Fruit fly (Drosophila melanogaster) whole organism, embryonic: ENCODE results near the gene CG4972.

Source experiments
- Atf6 ChIP-seq: fragments of 200-800 bp; sonication (Bioruptor generic); IDR thresholded peaks from 2 replicates; pipeline ENCODE4 v1.3.6; 2022; ENCODE audit warnings: missing biosample characterization, missing genetic modification characterization
- Blimp-1 ChIP-seq: fragments of 200-800 bp; sonication (Bioruptor generic); optimal IDR thresholded peaks from 3 replicates; lab custom pipeline; 2018; ENCODE audit warnings: missing biosample characterization, missing genetic modification characterization, mild to moderate bottlenecking, moderate library complexity, missing genetic modification reagents
- Bteb2 ChIP-seq: fragments of 200-800 bp; sonication (Bioruptor generic); optimal IDR thresholded peaks from 2 replicates; lab custom pipeline; 2016; ENCODE audit warnings: missing biosample characterization, missing genetic modification characterization
- CG10654 ChIP-seq: fragments of 200-800 bp; sonication (Bioruptor generic); optimal IDR thresholded peaks from 2 replicates; lab custom pipeline; 2016; ENCODE audit warnings: missing biosample characterization, missing genetic modification characterization
- CG11247 ChIP-seq: fragments of 200-800 bp; sonication (Bioruptor generic); IDR thresholded peaks from 2 replicates; pipeline ENCODE4 v1.3.6; 2022; ENCODE audit warnings: missing biosample characterization, missing genetic modification characterization
- CG12391 ChIP-seq: fragments of 200-800 bp; sonication (Bioruptor generic); optimal IDR thresholded peaks from 3 replicates; lab custom pipeline; 2018; ENCODE audit warnings: missing biosample characterization, mild to moderate bottlenecking, missing genetic modification characterization, moderate library complexity
- CG15601 ChIP-seq: fragments of 200-800 bp; sonication (Bioruptor generic); optimal IDR thresholded peaks from 3 replicates; lab custom pipeline; 2019; ENCODE audit warnings: missing biosample characterization, mild to moderate bottlenecking, missing genetic modification characterization, moderate library complexity
- CG16813 ChIP-seq: fragments of 200-800 bp; sonication (Bioruptor generic); IDR thresholded peaks from 3 replicates; pipeline ENCODE4 v1.3.6; 2022; ENCODE audit warnings: missing biosample characterization, missing genetic modification characterization; ENCODE audit not compliant: partially characterized antibody
- CG17361 ChIP-seq: fragments of 200-800 bp; sonication (Bioruptor generic); IDR thresholded peaks from 3 replicates; pipeline ENCODE4 v1.3.6; 2022; ENCODE audit warnings: missing biosample characterization, missing genetic modification characterization
- CG17829 ChIP-seq: fragments of 200-800 bp; optimal IDR thresholded peaks from 2 replicates; lab custom pipeline; 2019; ENCODE audit warnings: missing biosample characterization, mild to moderate bottlenecking, missing genetic modification characterization, moderate library complexity
- CG18599 ChIP-seq: fragments of 200-800 bp; sonication (Bioruptor generic); optimal IDR thresholded peaks from 3 replicates; lab custom pipeline; 2017; ENCODE audit warnings: missing biosample characterization, missing genetic modification characterization, mild to moderate bottlenecking, moderate library complexity, missing genetic modification reagents
- CG2875 ChIP-seq: fragments of 200-800 bp; sonication (Bioruptor generic); optimal IDR thresholded peaks from 2 replicates; lab custom pipeline; 2017; ENCODE audit warnings: missing biosample characterization, mild to moderate bottlenecking, missing genetic modification characterization, missing genetic modification reagents
- CG34422 ChIP-seq: fragments of 200-800 bp; sonication (Bioruptor generic); IDR thresholded peaks from 3 replicates; pipeline ENCODE4 v1.3.6; 2022; ENCODE audit warnings: missing biosample characterization, missing genetic modification characterization
- CG6175 ChIP-seq: fragments of 200-800 bp; sonication (Bioruptor generic); IDR thresholded peaks from 3 replicates; pipeline ENCODE4 v1.3.6; 2022; ENCODE audit warnings: missing biosample characterization, missing genetic modification characterization
- CG6254 ChIP-seq: fragments of 200-800 bp; sonication (Bioruptor generic); optimal IDR thresholded peaks from 3 replicates; lab custom pipeline; 2017; ENCODE audit warnings: mild to moderate bottlenecking, missing biosample characterization, missing genetic modification reagents, missing genetic modification characterization
- CG6272 ChIP-seq: fragments of 200-800 bp; sonication (Bioruptor generic); IDR thresholded peaks from 2 replicates; pipeline ENCODE4 v1.3.6; 2022; ENCODE audit warnings: missing biosample characterization, missing genetic modification characterization
- CG7556 ChIP-seq: fragments of 200-800 bp; sonication (Bioruptor generic); optimal IDR thresholded peaks from 2 replicates; lab custom pipeline; 2017; ENCODE audit warnings: missing biosample characterization, mild to moderate bottlenecking, missing genetic modification characterization
- CG8765 ChIP-seq: fragments of 200-800 bp; sonication (Bioruptor generic); IDR thresholded peaks from 2 replicates; pipeline ENCODE4 v1.3.6; 2022; ENCODE audit warnings: missing biosample characterization, missing genetic modification characterization
- CG8944 ChIP-seq: fragments of 200-800 bp; sonication (Bioruptor generic); optimal IDR thresholded peaks from 3 replicates; lab custom pipeline; 2016; ENCODE audit warnings: missing biosample characterization, missing genetic modification characterization
- CG9727 ChIP-seq: fragments of 200-800 bp; sonication (Bioruptor generic); optimal IDR thresholded peaks from 3 replicates; lab custom pipeline; 2017; ENCODE audit warnings: missing biosample characterization, mild to moderate bottlenecking, missing genetic modification characterization
- CG9797 ChIP-seq: fragments of 200-800 bp; sonication (Bioruptor generic); optimal IDR thresholded peaks from 3 replicates; lab custom pipeline; 2018; ENCODE audit warnings: missing biosample characterization, mild to moderate bottlenecking, missing genetic modification characterization
- CoRest ChIP-seq: fragments of 200-800 bp; sonication (Bioruptor generic); optimal IDR thresholded peaks from 3 replicates; lab custom pipeline; 2018; ENCODE audit warnings: missing biosample characterization, mild to moderate bottlenecking, missing genetic modification characterization, moderate library complexity
- D19A ChIP-seq: fragments of 200-800 bp; optimal IDR thresholded peaks from 3 replicates; lab custom pipeline; 2019; ENCODE audit warnings: missing biosample characterization, mild to moderate bottlenecking, missing genetic modification characterization, moderate library complexity
- D19B ChIP-seq: fragments of 200-800 bp; sonication (Bioruptor generic); optimal IDR thresholded peaks from 2 replicates; lab custom pipeline; 2017; ENCODE audit warnings: missing biosample characterization, mild to moderate bottlenecking, missing genetic modification characterization
- Fer1 ChIP-seq: fragments of 200-800 bp; sonication (Bioruptor generic); optimal IDR thresholded peaks from 2 replicates; lab custom pipeline; 2017; ENCODE audit warnings: missing biosample characterization, mild to moderate bottlenecking, missing genetic modification characterization
- H15 ChIP-seq: fragments of 200-800 bp; sonication (Bioruptor generic); IDR thresholded peaks from 3 replicates; pipeline ENCODE4 v1.3.6; 2022; ENCODE audit warnings: missing biosample characterization, missing genetic modification characterization
- HLH54F ChIP-seq: fragments of 200-800 bp; sonication (Bioruptor generic); optimal IDR thresholded peaks from 3 replicates; lab custom pipeline; 2016; ENCODE audit warnings: missing biosample characterization, missing genetic modification characterization
- Hmr ChIP-seq: fragments of 200-800 bp; sonication (Bioruptor generic); optimal IDR thresholded peaks from 3 replicates; lab custom pipeline; 2017; ENCODE audit warnings: mild to moderate bottlenecking, missing biosample characterization, missing genetic modification reagents, missing genetic modification characterization
- Kr ChIP-seq: fragments of 200-800 bp; sonication (Bioruptor generic); optimal IDR thresholded peaks from 2 replicates; lab custom pipeline; 2017; ENCODE audit warnings: missing biosample characterization, mild to moderate bottlenecking, missing genetic modification characterization
- Mad ChIP-seq: fragments of 200-800 bp; sonication (Bioruptor generic); optimal IDR thresholded peaks from 2 replicates; lab custom pipeline; 2016; ENCODE audit warnings: missing biosample characterization, missing genetic modification characterization
- Rfx ChIP-seq: fragments of 200-800 bp; sonication (Bioruptor generic); IDR thresholded peaks from 2 replicates; pipeline ENCODE4 v1.3.6; 2022; ENCODE audit warnings: missing biosample characterization, missing genetic modification characterization
- Six4 ChIP-seq: fragments of 200-800 bp; sonication (Bioruptor generic); optimal IDR thresholded peaks from 2 replicates; lab custom pipeline; 2016; ENCODE audit warnings: missing biosample characterization, missing genetic modification characterization
- TFAM ChIP-seq: fragments of 200-800 bp; sonication (Bioruptor generic); optimal IDR thresholded peaks from 2 replicates; lab custom pipeline; 2017; ENCODE audit warnings: missing biosample characterization, missing genetic modification characterization, inconsistent platforms
- YL-1 ChIP-seq: fragments of 200-800 bp; sonication (Bioruptor generic); optimal IDR thresholded peaks from 3 replicates; lab custom pipeline; 2017; ENCODE audit warnings: missing biosample characterization, mild to moderate bottlenecking, missing genetic modification characterization
- bbx ChIP-seq: fragments of 200-800 bp; sonication (Bioruptor generic); IDR thresholded peaks from 2 replicates; pipeline ENCODE4 v1.3.6; 2022; ENCODE audit warnings: missing biosample characterization, missing genetic modification characterization; ENCODE audit not compliant: partially characterized antibody
- caup ChIP-seq: fragments of 200-800 bp; sonication (Bioruptor generic); optimal IDR thresholded peaks from 3 replicates; lab custom pipeline; 2017; ENCODE audit warnings: missing biosample characterization, mild to moderate bottlenecking, missing genetic modification characterization, moderate library complexity; ENCODE audit not compliant: severe bottlenecking
- chm ChIP-seq: fragments of 200-800 bp; sonication (Bioruptor generic); IDR thresholded peaks from 2 replicates; pipeline ENCODE4 v1.3.6; 2022; ENCODE audit warnings: missing biosample characterization, missing genetic modification characterization
- dati ChIP-seq: fragments of 200-800 bp; sonication (Bioruptor generic); IDR thresholded peaks from 2 replicates; pipeline ENCODE4 v1.3.6; 2022; ENCODE audit warnings: missing biosample characterization, missing genetic modification characterization
- ftz-f1 ChIP-seq: fragments of 200-800 bp; sonication (Bioruptor generic); optimal IDR thresholded peaks from 2 replicates; lab custom pipeline; 2016; ENCODE audit warnings: missing biosample characterization, missing genetic modification characterization
- grn ChIP-seq: fragments of 200-800 bp; sonication (Bioruptor generic); optimal IDR thresholded peaks from 3 replicates; lab custom pipeline; 2017; ENCODE audit warnings: missing biosample characterization, missing genetic modification characterization
- mam ChIP-seq: fragments of 200-800 bp; sonication (Bioruptor generic); optimal IDR thresholded peaks from 3 replicates; lab custom pipeline; 2016; ENCODE audit warnings: missing biosample characterization, missing genetic modification characterization
- nau ChIP-seq: fragments of 200-800 bp; sonication (Bioruptor generic); optimal IDR thresholded peaks from 3 replicates; lab custom pipeline; 2017; ENCODE audit warnings: missing biosample characterization, mild to moderate bottlenecking, missing genetic modification characterization, missing genetic modification reagents
- odd ChIP-seq: fragments of 200-800 bp; sonication (Bioruptor generic); optimal IDR thresholded peaks from 2 replicates; lab custom pipeline; 2017; ENCODE audit warnings: missing biosample characterization, mild to moderate bottlenecking, missing genetic modification characterization
- org-1 ChIP-seq: fragments of 200-800 bp; sonication (Bioruptor generic); optimal IDR thresholded peaks from 2 replicates; lab custom pipeline; 2017; ENCODE audit warnings: missing biosample characterization, missing genetic modification characterization
- pzg ChIP-seq: fragments of 200-800 bp; sonication (Bioruptor generic); optimal IDR thresholded peaks from 3 replicates; lab custom pipeline; 2018; ENCODE audit warnings: missing biosample characterization, mild to moderate bottlenecking, missing genetic modification characterization, moderate library complexity
- trem ChIP-seq: fragments of 200-800 bp; optimal IDR thresholded peaks from 3 replicates; lab custom pipeline; 2019; ENCODE audit warnings: missing biosample characterization, mild to moderate bottlenecking, missing genetic modification characterization, moderate library complexity
- tup ChIP-seq: fragments of 200-800 bp; sonication (Bioruptor generic); optimal IDR thresholded peaks from 2 replicates; lab custom pipeline; 2016; ENCODE audit warnings: missing biosample characterization, mild to moderate bottlenecking, missing genetic modification characterization, moderate library complexity
- vnd ChIP-seq: fragments of 200-800 bp; sonication (Bioruptor generic); IDR thresholded peaks from 3 replicates; pipeline ENCODE4 v1.3.6; 2022; ENCODE audit warnings: missing biosample characterization, missing genetic modification characterization; ENCODE audit not compliant: partially characterized antibody
- zen2 ChIP-seq: fragments of 200-800 bp; sonication (Bioruptor generic); IDR thresholded peaks from 3 replicates; pipeline ENCODE4 v1.3.6; 2022; ENCODE audit warnings: missing biosample characterization, missing genetic modification characterization; ENCODE audit not compliant: partially characterized antibody

CG4972 gene

DNA sequence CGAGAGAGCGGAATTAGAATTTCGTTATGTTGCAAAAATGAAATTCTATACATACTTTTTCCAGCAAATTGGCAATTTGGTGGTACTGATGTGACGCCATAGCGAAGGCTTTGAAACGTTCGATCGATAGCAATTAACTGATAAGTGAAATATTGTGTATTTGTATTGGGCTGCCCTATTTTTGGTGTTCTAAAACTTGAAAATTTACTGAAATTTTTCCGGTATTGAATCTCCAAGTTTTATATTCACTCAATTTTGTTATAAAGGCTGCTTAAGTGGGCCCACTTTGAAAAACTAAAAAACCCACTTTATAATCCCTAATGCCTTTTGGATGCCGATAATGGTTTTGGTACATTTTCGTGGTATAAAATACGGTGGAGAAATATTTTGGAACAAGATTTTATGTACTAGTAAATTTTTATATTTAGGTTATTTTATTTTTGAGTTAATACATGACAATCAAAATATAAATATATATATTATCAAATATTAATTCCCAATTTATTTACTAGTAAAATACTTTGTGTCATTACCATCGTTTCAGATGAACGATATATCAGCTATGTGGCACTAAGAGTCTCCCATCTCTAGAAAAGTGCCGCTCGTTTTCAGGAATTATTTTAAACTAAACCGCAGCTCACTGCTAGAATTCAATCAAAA lies 47.9 kb downstream of the CG4972 start, which contains the start of the genes Cand1 and pim (continued):
- no peak for TF ChIP-seq CG8944 (GFP tag; lab: Kevin White, UChicago)
- no peak for TF ChIP-seq chm (GFP tag; lab: Robert Waterston, UW)
- no peak for TF ChIP-seq Kr (GFP tag; lab: Kevin White, UChicago)
- no peak for TF ChIP-seq tup (GFP tag; lab: Kevin White, UChicago)
- TF ChIP-seq trem: peak; percentile 81
- TF ChIP-seq D19A (tag; lab: Kevin White, UChicago): peak; percentile 5
- no peak for TF ChIP-seq grn (GFP tag; lab: Kevin White, UChicago)
- no peak for TF ChIP-seq CG10654 (GFP tag; lab: Kevin White, UChicago)
- no peak for TF ChIP-seq TFAM (GFP tag; lab: Kevin White, UChicago)
- TF ChIP-seq Mad: no peak
- TF ChIP-seq Fer1: peak; percentile 3
- peak; percentile 33; the same call in 1 of the 3 replicates for TF ChIP-seq vnd (GFP tag; lab: Robert Waterston, UW)
- no peak for TF ChIP-seq CG2875 (GFP tag; lab: Kevin White, UChicago)
- TF ChIP-seq CG34422: no peak
- TF ChIP-seq D19B (GFP tag; lab: Kevin White, UChicago): no peak
- TF ChIP-seq pzg: peak; percentile 58
- TF ChIP-seq YL-1 (GFP tag; lab: Kevin White, UChicago): peak; percentile 52
- no peak for TF ChIP-seq Six4
- peak; percentile 35; the same call in 1 of the 2 replicates for TF ChIP-seq Rfx
- peak; percentile 59 for TF ChIP-seq CoRest (tag; lab: Kevin White, UChicago)
- TF ChIP-seq ftz-f1: no peak
- no peak for TF ChIP-seq CG11247 (GFP tag; lab: Robert Waterston, UW)
- TF ChIP-seq dati (GFP tag; lab: Robert Waterston, UW): no peak
- TF ChIP-seq CG6175 (GFP tag; lab: Robert Waterston, UW): no peak
- TF ChIP-seq CG15601 (tag; lab: Kevin White, UChicago): peak; percentile 62
- no peak for TF ChIP-seq org-1 (GFP tag; lab: Kevin White, UChicago)
- TF ChIP-seq H15 (GFP tag; lab: Robert Waterston, UW): no peak
- TF ChIP-seq CG12391: peak; percentile 59
- TF ChIP-seq zen2 (GFP tag; lab: Robert Waterston, UW): no peak; the same call in 2 of the 3 replicates
- TF ChIP-seq CG6272: no peak
- no peak for TF ChIP-seq Atf6 (GFP tag; lab: Robert Waterston, UW)
- TF ChIP-seq CG17829 (tag; lab: Kevin White, UChicago): peak; percentile 69
- TF ChIP-seq CG7556 (GFP tag; lab: Kevin White, UChicago): no peak
- no peak for TF ChIP-seq CG6254 (GFP tag; lab: Kevin White, UChicago)
- no peak for TF ChIP-seq HLH54F (GFP tag; lab: Kevin White, UChicago)
- no peak for TF ChIP-seq odd (GFP tag; lab: Kevin White, UChicago)
- peak; percentile 66 for TF ChIP-seq bbx (GFP tag; lab: Robert Waterston, UW)
- no peak for TF ChIP-seq Bteb2
- TF ChIP-seq caup (GFP tag; lab: Kevin White, UChicago): no peak
- TF ChIP-seq Blimp-1 (GFP tag; lab: Kevin White, UChicago): no peak
- TF ChIP-seq CG9727 (GFP tag; lab: Kevin White, UChicago): no peak
- no peak for TF ChIP-seq CG18599
- no peak for TF ChIP-seq nau (GFP tag; lab: Kevin White, UChicago)
- peak; percentile 70 for TF ChIP-seq CG16813 (GFP tag; lab: Robert Waterston, UW)
- TF ChIP-seq Hmr (GFP tag; lab: Kevin White, UChicago): no peak
- TF ChIP-seq CG17361 (GFP tag; lab: Robert Waterston, UW): peak; percentile 48; the same call in 1 of the 3 replicates
- TF ChIP-seq mam (GFP tag; lab: Kevin White, UChicago): no peak
- TF ChIP-seq CG9797 (GFP tag; lab: Kevin White, UChicago): peak; percentile 59
- TF ChIP-seq CG8765 (GFP tag; lab: Robert Waterston, UW): no peak
